Fruit fly (Drosophila melanogaster) whole organism, embryonic: ENCODE measurements around the gene Spt3.

Experiments
- BEAF-32 ChIP-seq: fragments of 200-800 bp; sonication (Bioruptor generic); optimal IDR thresholded peaks from 3 replicates; lab custom pipeline; 2017; ENCODE audit warnings: missing biosample characterization, missing genetic modification characterization, mild to moderate bottlenecking, moderate library complexity, missing genetic modification reagents
- CG11247 ChIP-seq: fragments of 200-800 bp; sonication (Bioruptor generic); IDR thresholded peaks from 2 replicates; pipeline ENCODE4 v1.3.6; 2022; ENCODE audit warnings: missing biosample characterization, missing genetic modification characterization
- CG12071 ChIP-seq: fragments of 200-800 bp; sonication (Bioruptor generic); optimal IDR thresholded peaks from 3 replicates; lab custom pipeline; 2018; ENCODE audit warnings: missing biosample characterization, mild to moderate bottlenecking, missing genetic modification characterization
- CG13424 ChIP-seq: fragments of 200-800 bp; sonication (Bioruptor generic); optimal IDR thresholded peaks from 2 replicates; lab custom pipeline; 2019; ENCODE audit warnings: missing biosample characterization, mild to moderate bottlenecking, missing genetic modification characterization, moderate library complexity
- CG15514 ChIP-seq: fragments of 200-800 bp; sonication (Bioruptor generic); optimal IDR thresholded peaks from 3 replicates; lab custom pipeline; 2017; ENCODE audit warnings: missing biosample characterization, missing genetic modification characterization, mild to moderate bottlenecking, moderate library complexity, missing genetic modification reagents
- CG17186 ChIP-seq: fragments of 200-800 bp; sonication (Bioruptor generic); optimal IDR thresholded peaks from 3 replicates; lab custom pipeline; 2017; ENCODE audit warnings: missing biosample characterization, missing genetic modification reagents, missing genetic modification characterization
- CG18599 ChIP-seq: fragments of 200-800 bp; sonication (Bioruptor generic); optimal IDR thresholded peaks from 3 replicates; lab custom pipeline; 2017; ENCODE audit warnings: missing biosample characterization, missing genetic modification characterization, mild to moderate bottlenecking, moderate library complexity, missing genetic modification reagents
- CG2199 ChIP-seq: fragments of 200-800 bp; sonication (Bioruptor generic); IDR thresholded peaks from 3 replicates; pipeline ENCODE4 v1.3.6; 2022; ENCODE audit warnings: missing biosample characterization, missing genetic modification characterization
- CG2678 ChIP-seq: fragments of 200-800 bp; sonication (Bioruptor generic); optimal IDR thresholded peaks from 3 replicates; lab custom pipeline; 2019; ENCODE audit warnings: missing biosample characterization, mild to moderate bottlenecking, missing genetic modification characterization, moderate library complexity
- CG30431 ChIP-seq: fragments of 200-800 bp; sonication (Bioruptor generic); optimal IDR thresholded peaks from 2 replicates; lab custom pipeline; 2017; ENCODE audit warnings: missing biosample characterization, missing genetic modification characterization
- CG33557 ChIP-seq: fragments of 200-800 bp; sonication (Bioruptor generic); optimal IDR thresholded peaks from 2 replicates; lab custom pipeline; 2019; ENCODE audit warnings: missing biosample characterization, mild to moderate bottlenecking, missing genetic modification characterization, moderate library complexity
- CG4854 ChIP-seq: fragments of 200-800 bp; sonication (Bioruptor generic); optimal IDR thresholded peaks from 2 replicates; lab custom pipeline; 2016; ENCODE audit warnings: missing biosample characterization, missing genetic modification characterization, inconsistent platforms
- CG6175 ChIP-seq: fragments of 200-800 bp; sonication (Bioruptor generic); IDR thresholded peaks from 3 replicates; pipeline ENCODE4 v1.3.6; 2022; ENCODE audit warnings: missing biosample characterization, missing genetic modification characterization
- CG6791 ChIP-seq: fragments of 200-800 bp; sonication (Bioruptor generic); IDR thresholded peaks from 3 replicates; pipeline ENCODE4 v1.3.6; 2022; ENCODE audit warnings: missing biosample characterization, missing genetic modification characterization; ENCODE audit not compliant: partially characterized antibody
- CG7271 ChIP-seq: fragments of 200-800 bp; sonication (Bioruptor generic); optimal IDR thresholded peaks from 2 replicates; lab custom pipeline; 2018; ENCODE audit warnings: missing biosample characterization, mild to moderate bottlenecking, missing genetic modification characterization, moderate library complexity
- CG7786 ChIP-seq: fragments of 200-800 bp; sonication (Bioruptor generic); optimal IDR thresholded peaks from 2 replicates; lab custom pipeline; 2016; ENCODE audit warnings: missing biosample characterization, missing genetic modification characterization
- CG8290 ChIP-seq, 3 experiments: fragments of 200-800 bp; sonication (Bioruptor generic); optimal IDR thresholded peaks; 2 replicates each; lab custom pipeline; 2016 to 2019; ENCODE audit warnings: missing biosample characterization in 3 of 3, missing genetic modification characterization in 3 of 3, mild to moderate bottlenecking in 2 of 3, moderate library complexity in 1 of 3
- CG8765 ChIP-seq: fragments of 200-800 bp; sonication (Bioruptor generic); IDR thresholded peaks from 2 replicates; pipeline ENCODE4 v1.3.6; 2022; ENCODE audit warnings: missing biosample characterization, missing genetic modification characterization
- CG8924 ChIP-seq: fragments of 200-800 bp; optimal IDR thresholded peaks from 3 replicates; lab custom pipeline; 2019; ENCODE audit warnings: missing biosample characterization, mild to moderate bottlenecking, missing genetic modification characterization, moderate library complexity
- Dfd ChIP-seq, 2 experiments: fragments of >200 bp; optimal IDR thresholded peaks; 2 replicates each; lab custom pipeline; 2017; ENCODE audit warnings: missing biosample characterization in 2 of 2, missing genetic modification characterization in 2 of 2
- Dip3 ChIP-seq: fragments of 200-800 bp; sonication (Bioruptor generic); optimal IDR thresholded peaks from 3 replicates; lab custom pipeline; 2016; ENCODE audit warnings: missing biosample characterization, missing genetic modification characterization
- Dll ChIP-seq: fragments of 200-800 bp; sonication (Bioruptor generic); IDR thresholded peaks from 4 replicates; pipeline ENCODE4 v1.3.6; 2022; ENCODE audit warnings: missing biosample characterization, missing genetic modification characterization; ENCODE audit not compliant: partially characterized antibody
- Ets97D ChIP-seq: fragments of 200-800 bp; sonication (Bioruptor generic); optimal IDR thresholded peaks from 3 replicates; lab custom pipeline; 2016; ENCODE audit warnings: missing biosample characterization, missing genetic modification characterization
- Lim3 ChIP-seq: fragments of 200-800 bp; sonication (Bioruptor generic); IDR thresholded peaks from 2 replicates; pipeline ENCODE4 v1.3.6; 2022; ENCODE audit warnings: missing biosample characterization, missing genetic modification characterization
- MBD-R2 ChIP-seq: fragments of 200-800 bp; sonication (Bioruptor generic); IDR thresholded peaks from 2 replicates; pipeline ENCODE4 v1.3.6; 2022; ENCODE audit warnings: missing biosample characterization, missing genetic modification characterization
- Max ChIP-seq: fragments of 200-800 bp; sonication (Bioruptor generic); optimal IDR thresholded peaks from 2 replicates; lab custom pipeline; 2016; ENCODE audit warnings: missing biosample characterization, mild to moderate bottlenecking, missing genetic modification characterization
- NC2α ChIP-seq: fragments of 200-800 bp; sonication (Bioruptor generic); optimal IDR thresholded peaks from 2 replicates; lab custom pipeline; 2016; ENCODE audit warnings: missing biosample characterization, missing genetic modification characterization
- Nf-YB ChIP-seq: fragments of 200-800 bp; sonication (Bioruptor generic); optimal IDR thresholded peaks from 3 replicates; lab custom pipeline; 2019; ENCODE audit warnings: missing biosample characterization, mild to moderate bottlenecking, missing genetic modification characterization, moderate library complexity
- NfI ChIP-seq: fragments of 200-800 bp; sonication (Bioruptor generic); optimal IDR thresholded peaks from 3 replicates; lab custom pipeline; 2018; ENCODE audit warnings: missing biosample characterization, mild to moderate bottlenecking, missing genetic modification characterization, moderate library complexity
- Opbp ChIP-seq: fragments of 200-800 bp; sonication (Bioruptor generic); IDR thresholded peaks from 3 replicates; pipeline ENCODE4 v1.3.6; 2022; ENCODE audit warnings: missing biosample characterization, missing genetic modification characterization; ENCODE audit not compliant: partially characterized antibody
- Optix ChIP-seq: fragments of 200-800 bp; sonication (Bioruptor generic); IDR thresholded peaks from 3 replicates; pipeline ENCODE4 v1.3.6; 2022; ENCODE audit warnings: missing biosample characterization, missing genetic modification characterization
- Rfx ChIP-seq: fragments of 200-800 bp; sonication (Bioruptor generic); IDR thresholded peaks from 2 replicates; pipeline ENCODE4 v1.3.6; 2022; ENCODE audit warnings: missing biosample characterization, missing genetic modification characterization
- Sin3A ChIP-seq: fragments of >200 bp; optimal IDR thresholded peaks from 2 replicates; lab custom pipeline; 2018
- amos ChIP-seq: fragments of 200-800 bp; sonication (Bioruptor generic); IDR thresholded peaks from 2 replicates; pipeline ENCODE4 v1.3.6; 2022; ENCODE audit warnings: missing biosample characterization, missing genetic modification characterization; ENCODE audit not compliant: partially characterized antibody
- chm ChIP-seq: fragments of 200-800 bp; sonication (Bioruptor generic); IDR thresholded peaks from 2 replicates; pipeline ENCODE4 v1.3.6; 2022; ENCODE audit warnings: missing biosample characterization, missing genetic modification characterization
- chn ChIP-seq: fragments of 200-800 bp; sonication (Bioruptor generic); optimal IDR thresholded peaks from 2 replicates; lab custom pipeline; 2016; ENCODE audit warnings: missing biosample characterization, missing genetic modification characterization
- dan ChIP-seq: fragments of 200-800 bp; sonication (Bioruptor generic); IDR thresholded peaks from 2 replicates; pipeline ENCODE4 v1.3.6; 2022; ENCODE audit warnings: missing biosample characterization, missing genetic modification characterization
- esg ChIP-seq: fragments of 200-800 bp; sonication (Bioruptor generic); conservative IDR thresholded peaks from 2 replicates; pipeline ENCODE4 v1.3.6; 2022; ENCODE audit warnings: missing biosample characterization, missing genetic modification characterization
- ewg ChIP-seq: fragments of 200-800 bp; sonication (Bioruptor generic); optimal IDR thresholded peaks from 3 replicates; lab custom pipeline; 2017; ENCODE audit warnings: mild to moderate bottlenecking, missing biosample characterization, missing genetic modification reagents, missing genetic modification characterization
- gfzf ChIP-seq: fragments of 200-800 bp; sonication (Bioruptor generic); optimal IDR thresholded peaks from 2 replicates; lab custom pipeline; 2016; ENCODE audit warnings: missing biosample characterization, mild to moderate bottlenecking, missing genetic modification characterization, moderate library complexity
- grn ChIP-seq: fragments of 200-800 bp; sonication (Bioruptor generic); optimal IDR thresholded peaks from 3 replicates; lab custom pipeline; 2017; ENCODE audit warnings: missing biosample characterization, missing genetic modification characterization
- ham ChIP-seq: fragments of 200-800 bp; sonication (Bioruptor generic); IDR thresholded peaks from 2 replicates; pipeline ENCODE4 v1.3.6; 2022; ENCODE audit warnings: missing biosample characterization, missing genetic modification characterization
- inv ChIP-seq: fragments of 200-800 bp; sonication (Bioruptor generic); IDR thresholded peaks from 2 replicates; pipeline ENCODE4 v1.3.6; 2022; ENCODE audit warnings: missing biosample characterization, missing genetic modification characterization; ENCODE audit not compliant: partially characterized antibody
- p53 ChIP-seq: fragments of 200-800 bp; sonication (Bioruptor generic); optimal IDR thresholded peaks from 2 replicates; lab custom pipeline; 2016; ENCODE audit warnings: missing biosample characterization, missing genetic modification characterization
- ro ChIP-seq: fragments of 200-800 bp; sonication (Bioruptor generic); IDR thresholded peaks from 2 replicates; pipeline ENCODE4 v1.3.6; 2022; ENCODE audit warnings: missing biosample characterization, missing genetic modification characterization
- salm ChIP-seq: fragments of 200-800 bp; sonication (Bioruptor generic); optimal IDR thresholded peaks from 2 replicates; lab custom pipeline; 2018; ENCODE audit warnings: missing biosample characterization, mild to moderate bottlenecking, missing genetic modification characterization
- seq ChIP-seq: fragments of 200-800 bp; sonication (Bioruptor generic); IDR thresholded peaks from 2 replicates; pipeline ENCODE4 v1.3.6; 2022; ENCODE audit warnings: missing biosample characterization, missing genetic modification characterization
- slbo ChIP-seq: fragments of 200-800 bp; sonication (Bioruptor generic); IDR thresholded peaks from 2 replicates; pipeline ENCODE4 v1.3.6; 2022; ENCODE audit warnings: missing biosample characterization, missing genetic modification characterization
- so ChIP-seq: fragments of 200-800 bp; sonication (Bioruptor generic); IDR thresholded peaks from 3 replicates; pipeline ENCODE4 v1.3.6; 2022; ENCODE audit warnings: missing biosample characterization, missing genetic modification characterization
- ssp ChIP-seq: fragments of 200-800 bp; sonication (Bioruptor generic); IDR thresholded peaks from 2 replicates; pipeline ENCODE4 v1.3.6; 2022; ENCODE audit warnings: missing biosample characterization, missing genetic modification characterization
- stwl ChIP-seq: fragments of 200-800 bp; sonication (Bioruptor generic); optimal IDR thresholded peaks from 3 replicates; lab custom pipeline; 2018; ENCODE audit warnings: missing biosample characterization, mild to moderate bottlenecking, missing genetic modification characterization, moderate library complexity

Spt3 gene

dm6 chr3R:12016828-12017280 lies at the start of gene Spt3, which contains the start of gene DCAF12 (continued):
- peak; percentile 99 for TF ChIP-seq CG15514 (GFP tag; lab: Kevin White, UChicago)
- no peak for TF ChIP-seq p53
- peak; percentile 82 for TF ChIP-seq stwl (tag; lab: Kevin White, UChicago)
- peak; percentile 10 for TF ChIP-seq salm (tag; lab: Kevin White, UChicago)
- TF ChIP-seq esg (GFP tag; lab: Robert Waterston, UW), result no peak
- TF ChIP-seq gfzf (GFP tag; lab: Kevin White, UChicago), result no peak
- TF ChIP-seq CG2199 (GFP tag; lab: Robert Waterston, UW), result no peak
- no peak for TF ChIP-seq CG2678 (tag; lab: Kevin White, UChicago)
- TF ChIP-seq Nf-YB, result peak; percentile 11
- peak; percentile 2 for TF ChIP-seq CG17186
- peak; percentile 77 for TF ChIP-seq slbo
- TF ChIP-seq CG7786 (GFP tag; lab: Kevin White, UChicago), result no peak
- TF ChIP-seq Dip3 (GFP tag; lab: Kevin White, UChicago), result no peak
- no peak for TF ChIP-seq CG12071 (GFP tag; lab: Kevin White, UChicago)
- no peak for TF ChIP-seq CG7271 (tag; lab: Kevin White, UChicago)
- no peak for TF ChIP-seq so (GFP tag; lab: Robert Waterston, UW)
- TF ChIP-seq chm (GFP tag; lab: Robert Waterston, UW), result no peak
- no peak for TF ChIP-seq Sin3A
- TF ChIP-seq seq (GFP tag; lab: Robert Waterston, UW), result no peak
- TF ChIP-seq NC2α (GFP tag; lab: Kevin White, UChicago), result no peak
- TF ChIP-seq ro (GFP tag; lab: Robert Waterston, UW), result no peak
- peak; percentile 40 for TF ChIP-seq CG30431 (GFP tag; lab: Kevin White, UChicago)
- peak; percentile 63 for TF ChIP-seq NfI (GFP tag; lab: Kevin White, UChicago)
- peak; percentile 27 for TF ChIP-seq CG8290 (GFP tag; optimal IDR thresholded peaks at IDR 0.05; lab: Kevin White, UChicago)
- no peak for TF ChIP-seq CG8290 (tag; optimal IDR thresholded peaks at IDR 0.05; lab: Kevin White, UChicago)
- no peak for TF ChIP-seq CG6175 (GFP tag; lab: Robert Waterston, UW)
- no peak for TF ChIP-seq Dfd (GFP tag; optimal IDR thresholded peaks at IDR 0.05; lab: Kevin White, UChicago)
- TF ChIP-seq Dll (GFP tag; lab: Robert Waterston, UW), result peak; percentile 98
- TF ChIP-seq Lim3 (GFP tag; lab: Robert Waterston, UW), result no peak
- 0 out of 2 replicates have a peak, but pooled peaks have one; percentile 42 for TF ChIP-seq CG11247
- no peak for TF ChIP-seq Ets97D
- TF ChIP-seq chn (GFP tag; lab: Kevin White, UChicago), result no peak
- peak; percentile 72 for TF ChIP-seq CG13424 (tag; lab: Kevin White, UChicago)
- TF ChIP-seq CG8765 (GFP tag; lab: Robert Waterston, UW), result 0 out of 2 replicates have a peak, but pooled peaks have one; percentile 12
- TF ChIP-seq amos (GFP tag; lab: Robert Waterston, UW), result peak; percentile 88
- TF ChIP-seq CG8924, result peak; percentile 77
- TF ChIP-seq grn (GFP tag; lab: Kevin White, UChicago), result peak; percentile 74
- peak; percentile 61 for TF ChIP-seq CG33557
- TF ChIP-seq Rfx (GFP tag; lab: Robert Waterston, UW), result peak; percentile 77
- no peak for TF ChIP-seq dan (GFP tag; lab: Robert Waterston, UW)
- TF ChIP-seq MBD-R2, result peak; percentile 92
- peak; percentile 81 for TF ChIP-seq CG6791 (GFP tag; lab: Robert Waterston, UW)
- peak; percentile 35 for TF ChIP-seq ewg (GFP tag; lab: Kevin White, UChicago)
- TF ChIP-seq Opbp (GFP tag; lab: Robert Waterston, UW), result peak; percentile 90
- TF ChIP-seq ham (GFP tag; lab: Robert Waterston, UW), result no peak
- TF ChIP-seq BEAF-32 (GFP tag; lab: Kevin White, UChicago), result peak; percentile 80
- peak; percentile 62 for TF ChIP-seq CG18599 (GFP tag; lab: Kevin White, UChicago)
- TF ChIP-seq inv (GFP tag; lab: Robert Waterston, UW), result peak; percentile 96
- TF ChIP-seq ssp (GFP tag; lab: Robert Waterston, UW), result peak; percentile 47
- no peak for TF ChIP-seq Optix (GFP tag; lab: Robert Waterston, UW)
- TF ChIP-seq CG4854, result no peak
- TF ChIP-seq Max (GFP tag; lab: Kevin White, UChicago), result no peak
